Worm (Caenorhabditis elegans) whole organism, mixed stage, embryonic: Measurements from ENCODE around the gene nlp-68.

Source experiments
- M03D4.4 ChIP-seq: sonication (generic microtip); optimal IDR thresholded peaks from 2 replicates; lab custom pipeline; 2017; ENCODE audit warnings: mild to moderate bottlenecking, missing genetic modification characterization, missing compliant biosample characterization
- bed-3 ChIP-seq: fragments of 200-800 bp; sonication (Bioruptor generic); optimal IDR thresholded peaks from 3 replicates; lab custom pipeline; 2018; ENCODE audit warnings: mild to moderate bottlenecking, missing genetic modification characterization, moderate library complexity, missing compliant biosample characterization
- blmp-1 ChIP-seq: fragments of 150-350 bp; optimal IDR thresholded peaks from 2 replicates; lab custom pipeline; 2014; ENCODE audit warnings: missing biosample characterization, missing genetic modification characterization
- ceh-39 ChIP-seq: fragments of 150-350 bp; optimal IDR thresholded peaks from 2 replicates; lab custom pipeline; 2014; ENCODE audit warnings: missing biosample characterization, missing genetic modification characterization
- ceh-43 ChIP-seq: fragments of 200-800 bp; sonication (Bioruptor generic); optimal IDR thresholded peaks from 2 replicates; lab custom pipeline; 2018; ENCODE audit warnings: mild to moderate bottlenecking, missing genetic modification characterization, moderate library complexity, missing compliant biosample characterization
- ceh-83 ChIP-seq: fragments of 200-800 bp; sonication (Bioruptor generic); optimal IDR thresholded peaks from 2 replicates; lab custom pipeline; 2018; ENCODE audit warnings: mild to moderate bottlenecking, missing genetic modification characterization, missing compliant biosample characterization
- ces-1 ChIP-seq: fragments of 150-350 bp; optimal IDR thresholded peaks from 2 replicates; lab custom pipeline; 2014; ENCODE audit warnings: missing biosample characterization, missing genetic modification reagents, missing genetic modification characterization
- cnd-1 ChIP-seq: fragments of 200-800 bp; sonication (Bioruptor generic); optimal IDR thresholded peaks from 2 replicates; lab custom pipeline; 2018; ENCODE audit warnings: mild to moderate bottlenecking, missing genetic modification characterization, missing compliant biosample characterization
- drap-1 ChIP-seq: fragments of 200-800 bp; sonication (Bioruptor generic); optimal IDR thresholded peaks from 3 replicates; lab custom pipeline; 2018; ENCODE audit warnings: mild to moderate bottlenecking, missing genetic modification characterization, missing compliant biosample characterization
- elt-1 ChIP-seq: sonication (generic microtip); optimal IDR thresholded peaks from 2 replicates; lab custom pipeline; 2017; ENCODE audit warnings: missing genetic modification characterization, mild to moderate bottlenecking, missing compliant biosample characterization, antibody characterized with exemption, moderate library complexity, borderline replicate concordance; ENCODE audit not compliant: insufficient read depth
- elt-3 ChIP-seq: fragments of 150-350 bp; optimal IDR thresholded peaks from 2 replicates; lab custom pipeline; 2014; ENCODE audit warnings: missing biosample characterization, missing genetic modification characterization
- ham-2 ChIP-seq: fragments of 200-800 bp; sonication (Bioruptor generic); optimal IDR thresholded peaks from 2 replicates; lab custom pipeline; 2018; ENCODE audit warnings: mild to moderate bottlenecking, missing genetic modification characterization, missing compliant biosample characterization
- hlh-1 ChIP-seq: fragments of 150-350 bp; optimal IDR thresholded peaks from 2 replicates; lab custom pipeline; 2014; ENCODE audit warnings: missing biosample characterization, missing genetic modification reagents, missing genetic modification characterization
- lin-13 ChIP-seq: fragments of 150-350 bp; optimal IDR thresholded peaks from 2 replicates; lab custom pipeline; 2014; ENCODE audit warnings: missing biosample characterization, missing genetic modification characterization
- lin-32 ChIP-seq: fragments of 200-800 bp; sonication (Bioruptor generic); optimal IDR thresholded peaks from 2 replicates; lab custom pipeline; 2018; ENCODE audit warnings: mild to moderate bottlenecking, missing genetic modification characterization, missing compliant biosample characterization
- lsy-2 ChIP-seq: fragments of 150-350 bp; optimal IDR thresholded peaks from 2 replicates; lab custom pipeline; 2014; ENCODE audit warnings: missing biosample characterization, missing genetic modification characterization
- mab-5 ChIP-seq: fragments of 150-350 bp; optimal IDR thresholded peaks from 2 replicates; lab custom pipeline; 2014; ENCODE audit warnings: missing biosample characterization, missing genetic modification characterization
- mep-1 ChIP-seq: fragments of 150-350 bp; optimal IDR thresholded peaks from 2 replicates; lab custom pipeline; 2017; ENCODE audit warnings: missing biosample characterization, missing genetic modification reagents, missing genetic modification characterization, inconsistent platforms
- mls-2 ChIP-seq: sonication (generic microtip); optimal IDR thresholded peaks from 2 replicates; lab custom pipeline; 2016; ENCODE audit warnings: mild to moderate bottlenecking, missing genetic modification characterization, moderate library complexity, missing compliant biosample characterization
- nhr-2 ChIP-seq: fragments of 150-350 bp; optimal IDR thresholded peaks from 2 replicates; lab custom pipeline; 2014; ENCODE audit warnings: missing biosample characterization, missing genetic modification characterization
- nhr-237 ChIP-seq: fragments of 150-350 bp; optimal IDR thresholded peaks from 2 replicates; lab custom pipeline; 2014; ENCODE audit warnings: missing biosample characterization, missing genetic modification characterization
- nhr-28 ChIP-seq: fragments of 150-350 bp; optimal IDR thresholded peaks from 2 replicates; lab custom pipeline; 2014; ENCODE audit warnings: missing biosample characterization, missing genetic modification characterization
- pha-4 ChIP-seq: fragments of 150-350 bp; optimal IDR thresholded peaks from 2 replicates; lab custom pipeline; 2018; ENCODE audit warnings: missing biosample characterization, missing genetic modification reagents, missing genetic modification characterization
- sem-2 ChIP-seq: fragments of 200-800 bp; sonication (Bioruptor generic); optimal IDR thresholded peaks from 2 replicates; lab custom pipeline; 2018; ENCODE audit warnings: mild to moderate bottlenecking, missing genetic modification characterization, missing compliant biosample characterization
- snpc-4 ChIP-seq: fragments of 150-350 bp; optimal IDR thresholded peaks from 2 replicates; lab custom pipeline; 2014; ENCODE audit warnings: missing biosample characterization, missing genetic modification characterization
- sptf-1 ChIP-seq: sonication (generic microtip); optimal IDR thresholded peaks from 2 replicates; lab custom pipeline; 2017; ENCODE audit warnings: mild to moderate bottlenecking, missing genetic modification characterization, moderate library complexity, missing compliant biosample characterization
- tbx-8 ChIP-seq: fragments of 200-800 bp; sonication (Bioruptor generic); optimal IDR thresholded peaks from 2 replicates; lab custom pipeline; 2018; ENCODE audit warnings: mild to moderate bottlenecking, missing genetic modification characterization, moderate library complexity, missing compliant biosample characterization
- unc-120 ChIP-seq: sonication (generic microtip); optimal IDR thresholded peaks from 2 replicates; lab custom pipeline; 2017; ENCODE audit warnings: missing genetic modification characterization, missing compliant biosample characterization; ENCODE audit not compliant: poor library complexity, severe bottlenecking
- unc-39 ChIP-seq: fragments of 150-350 bp; optimal IDR thresholded peaks from 2 replicates; lab custom pipeline; 2014; ENCODE audit warnings: missing biosample characterization, missing genetic modification characterization
- unc-62 ChIP-seq: fragments of 150-350 bp; optimal IDR thresholded peaks from 2 replicates; lab custom pipeline; 2014; ENCODE audit warnings: missing biosample characterization, missing genetic modification reagents, missing genetic modification characterization
- zip-8 ChIP-seq: fragments of 150-350 bp; optimal IDR thresholded peaks from 2 replicates; lab custom pipeline; 2014; ENCODE audit warnings: missing biosample characterization, missing genetic modification characterization

nlp-68 gene

DNA sequence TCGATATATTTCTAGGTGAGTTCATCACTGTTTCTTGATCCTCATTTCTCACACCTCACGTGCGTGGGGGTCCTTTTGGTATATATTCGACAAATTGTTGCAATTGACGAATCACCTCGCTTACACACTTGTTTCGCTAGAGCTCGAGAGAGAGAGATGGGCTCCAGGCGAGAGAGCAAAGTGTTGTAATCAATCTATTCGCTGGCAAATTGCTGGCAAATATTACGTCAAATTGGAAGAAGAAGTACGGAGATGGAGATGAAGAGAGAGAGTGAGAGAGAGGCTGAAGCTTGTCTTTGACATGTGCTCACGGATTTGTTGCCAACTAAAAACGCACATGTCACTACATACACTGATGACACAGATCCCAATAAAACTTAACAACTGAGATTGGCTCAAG, 13.0 kb downstream of the nlp-68 start:
- peak; percentile 96 for TF ChIP-seq unc-62 (GFP tag; lab: Kevin White, UChicago)
- TF ChIP-seq hlh-1 (tag; lab: Kevin White, UChicago) = peak; percentile 81
- no peak for TF ChIP-seq M03D4.4 (tag; lab: Kevin White, UChicago)
- no peak for TF ChIP-seq ceh-39
- TF ChIP-seq mab-5 = peak; percentile 9
- TF ChIP-seq unc-120 (tag; lab: Kevin White, UChicago) = peak; percentile 85
- TF ChIP-seq snpc-4 (tag; lab: Kevin White, UChicago) = no peak
- TF ChIP-seq, all 35 proteins: peak for 4

DNA sequence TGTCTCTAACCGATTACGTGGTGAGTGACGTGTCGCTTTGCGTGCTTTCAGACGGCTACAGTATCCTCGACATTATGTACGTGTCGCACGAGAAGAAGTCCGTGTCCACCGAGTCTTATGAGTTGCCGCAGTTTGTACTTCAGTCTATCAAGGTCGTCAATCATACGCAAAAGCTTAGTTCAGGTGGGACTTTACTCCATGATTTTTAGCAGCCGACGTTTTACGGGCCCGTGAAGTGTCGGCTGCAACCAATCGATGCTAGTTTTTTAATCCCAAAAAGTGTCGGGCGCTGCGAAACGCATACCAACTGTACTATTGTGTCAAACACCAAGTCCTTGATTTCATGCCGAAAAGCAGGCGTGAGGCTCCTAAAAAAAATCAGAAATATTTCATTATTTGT, 14.1 kb downstream of the nlp-68 start:
- TF ChIP-seq ham-2 (GFP tag; lab: Kevin White, UChicago) = no peak
- TF ChIP-seq sptf-1 (tag; lab: Kevin White, UChicago) = no peak
- no peak for TF ChIP-seq lsy-2 (tag; lab: Kevin White, UChicago)
- no peak for TF ChIP-seq snpc-4 (tag; lab: Kevin White, UChicago)
- TF ChIP-seq blmp-1 (tag; lab: Kevin White, UChicago) = no peak
- no peak for TF ChIP-seq cnd-1 (tag; lab: Kevin White, UChicago)
- no peak for TF ChIP-seq unc-62 (GFP tag; lab: Kevin White, UChicago)
- TF ChIP-seq nhr-28 (tag; lab: Kevin White, UChicago) = no peak
- TF ChIP-seq mls-2 (tag; lab: Kevin White, UChicago) = no peak
- TF ChIP-seq elt-3 (tag; lab: Kevin White, UChicago) = no peak
- TF ChIP-seq ceh-39 = no peak
- TF ChIP-seq mab-5 = no peak
- no peak for TF ChIP-seq bed-3 (GFP tag; lab: Kevin White, UChicago)
- no peak for TF ChIP-seq zip-8 (tag; lab: Kevin White, UChicago)
- no peak for TF ChIP-seq hlh-1 (tag; lab: Kevin White, UChicago)

DNA sequence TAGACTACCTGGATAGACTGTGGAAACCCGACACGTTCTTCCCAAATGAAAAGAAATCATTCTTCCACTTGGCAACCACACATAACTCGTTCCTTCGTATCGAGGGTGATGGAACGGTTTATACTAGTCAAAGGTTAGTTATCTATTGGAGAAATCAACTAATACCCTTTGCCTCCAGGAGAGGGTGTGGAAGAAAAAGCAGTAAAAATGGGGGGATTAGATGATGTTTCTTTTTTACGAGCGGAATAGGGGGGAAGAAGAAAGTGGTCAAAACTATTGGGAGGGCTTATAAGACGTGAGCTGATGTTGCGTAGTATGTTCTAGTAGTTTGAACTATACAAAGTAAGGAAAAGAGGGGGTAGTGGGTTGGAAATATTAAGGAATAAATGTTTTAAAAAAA, 15.9 kb downstream of the nlp-68 start:
- TF ChIP-seq snpc-4 (tag; lab: Kevin White, UChicago) (no peak), blmp-1 (tag; lab: Kevin White, UChicago) (no peak), hlh-1 (tag; lab: Kevin White, UChicago) (no peak), nhr-237 (no peak), drap-1 (GFP tag; lab: Kevin White, UChicago) (no peak), ham-2 (GFP tag; lab: Kevin White, UChicago) (no peak), unc-39 (no peak), ceh-43 (GFP tag; lab: Kevin White, UChicago) (no peak), ceh-39 (no peak), bed-3 (GFP tag; lab: Kevin White, UChicago) (no peak), tbx-8 (GFP tag; lab: Kevin White, UChicago) (no peak), mep-1 (tag; lab: Kevin White, UChicago) (no peak), M03D4.4 (tag; lab: Kevin White, UChicago) (no peak), elt-3 (tag; lab: Kevin White, UChicago) (no peak), sem-2 (GFP tag; lab: Kevin White, UChicago) (no peak), ceh-83 (GFP tag; lab: Kevin White, UChicago) (no peak), mab-5 (no peak), nhr-28 (tag; lab: Kevin White, UChicago) (no peak)

ce11 chrIII:10521219-10521618, 17.7 kb downstream of the nlp-68 start:
- TF ChIP-seq ceh-83 (GFP tag; lab: Kevin White, UChicago) (no peak), elt-1 (tag; lab: Kevin White, UChicago) (no peak), tbx-8 (GFP tag; lab: Kevin White, UChicago) (no peak), lin-32 (no peak), sptf-1 (tag; lab: Kevin White, UChicago) (no peak), lin-13 (tag; lab: Kevin White, UChicago) (no peak), ces-1 (GFP tag; lab: Kevin White, UChicago) (no peak), elt-3 (tag; lab: Kevin White, UChicago) (no peak), hlh-1 (tag; lab: Kevin White, UChicago) (no peak), nhr-28 (tag; lab: Kevin White, UChicago) (no peak), nhr-237 (no peak), ceh-39 (no peak), M03D4.4 (tag; lab: Kevin White, UChicago) (no peak), nhr-2 (tag; lab: Kevin White, UChicago) (no peak), bed-3 (GFP tag; lab: Kevin White, UChicago) (no peak), pha-4 (no peak), ceh-43 (GFP tag; lab: Kevin White, UChicago) (no peak), zip-8 (tag; lab: Kevin White, UChicago) (no peak)
